Worm (Caenorhabditis elegans) whole organism, L4/young adult: ENCODE measurements around the gene ddx-46.

ENCODE experiments used
- W03F9.2 ChIP-seq: fragments of 150-350 bp; optimal IDR thresholded peaks from 2 replicates; lab custom pipeline; 2014; ENCODE audit warnings: missing biosample characterization, missing genetic modification characterization
- dao-5 ChIP-seq: sonication (generic microtip); optimal IDR thresholded peaks from 2 replicates; lab custom pipeline; 2016; ENCODE audit warnings: missing genotype, missing genetic modification characterization, moderate library complexity, missing compliant biosample characterization
- him-1 ChIP-seq: sonication (generic microtip); optimal IDR thresholded peaks from 2 replicates; lab custom pipeline; 2016; ENCODE audit warnings: missing genotype, missing genetic modification reagents, missing genetic modification characterization, missing compliant biosample characterization

ce11 chrIV:1261024-1261423 lies 48.4 kb downstream of the ddx-46 start, which contains the start of gene clec-169:
- no peak for TF ChIP-seq W03F9.2 (tag; lab: Kevin White, UChicago)
- no peak for TF ChIP-seq him-1 (tag; lab: Kevin White, UChicago)
- no peak for TF ChIP-seq dao-5
